Fruit fly (Drosophila melanogaster) whole organism, embryonic: Measurements from ENCODE around the gene cni.

ENCODE experiments used
- ATbp ChIP-seq: fragments of 200-800 bp; sonication (Bioruptor generic); optimal IDR thresholded peaks from 2 replicates; lab custom pipeline; 2017; ENCODE audit warnings: missing biosample characterization, mild to moderate bottlenecking, missing genetic modification characterization, missing genetic modification reagents
- Antp ChIP-seq: fragments of 200-800 bp; sonication (Bioruptor generic); optimal IDR thresholded peaks from 3 replicates; lab custom pipeline; 2016; ENCODE audit warnings: missing biosample characterization, missing genetic modification characterization
- Atf6 ChIP-seq: fragments of 200-800 bp; sonication (Bioruptor generic); IDR thresholded peaks from 2 replicates; pipeline ENCODE4 v1.3.6; 2022; ENCODE audit warnings: missing biosample characterization, missing genetic modification characterization
- Awh ChIP-seq: fragments of 200-800 bp; sonication (Bioruptor generic); IDR thresholded peaks from 2 replicates; pipeline ENCODE4, ENCODE4 v1.3.6; 2022; ENCODE audit warnings: missing biosample characterization, missing genetic modification characterization
- Bdp1 ChIP-seq: fragments of 200-800 bp; sonication (Bioruptor generic); optimal IDR thresholded peaks from 3 replicates; lab custom pipeline; 2016; ENCODE audit warnings: missing biosample characterization, missing genetic modification characterization
- CG10959 ChIP-seq: fragments of 200-800 bp; sonication (Bioruptor generic); IDR thresholded peaks from 2 replicates; pipeline ENCODE4 v1.3.6; 2022; ENCODE audit warnings: missing biosample characterization, missing genetic modification characterization
- CG1233 ChIP-seq: fragments of 200-800 bp; sonication (Bioruptor generic); optimal IDR thresholded peaks from 4 replicates; lab custom pipeline; 2018; ENCODE audit warnings: missing biosample characterization, mild to moderate bottlenecking, missing genetic modification characterization
- CG13775 ChIP-seq: fragments of 200-800 bp; sonication (Bioruptor generic); optimal IDR thresholded peaks from 3 replicates; lab custom pipeline; 2017; ENCODE audit warnings: missing biosample characterization, mild to moderate bottlenecking, missing genetic modification characterization
- CG14050 ChIP-seq: fragments of 200-800 bp; sonication (Bioruptor generic); IDR thresholded peaks from 3 replicates; pipeline ENCODE4 v1.3.6; 2022; ENCODE audit warnings: missing biosample characterization, missing genetic modification characterization
- CG15696 ChIP-seq: fragments of 200-800 bp; sonication (Bioruptor generic); optimal IDR thresholded peaks from 2 replicates; lab custom pipeline; 2019; ENCODE audit warnings: missing biosample characterization, mild to moderate bottlenecking, missing genetic modification characterization, moderate library complexity
- CG1602 ChIP-seq: fragments of 200-800 bp; sonication (Bioruptor generic); optimal IDR thresholded peaks from 3 replicates; lab custom pipeline; 2016; ENCODE audit warnings: missing biosample characterization, missing genetic modification characterization
- CG1792 ChIP-seq: fragments of 200-800 bp; sonication (Bioruptor generic); optimal IDR thresholded peaks from 2 replicates; lab custom pipeline; 2016; ENCODE audit warnings: missing biosample characterization, missing genetic modification characterization
- CG2116 ChIP-seq: fragments of 200-800 bp; sonication (Bioruptor generic); optimal IDR thresholded peaks from 3 replicates; lab custom pipeline; 2018; ENCODE audit warnings: missing biosample characterization, mild to moderate bottlenecking, missing genetic modification characterization
- CG2875 ChIP-seq: fragments of 200-800 bp; sonication (Bioruptor generic); optimal IDR thresholded peaks from 2 replicates; lab custom pipeline; 2017; ENCODE audit warnings: missing biosample characterization, mild to moderate bottlenecking, missing genetic modification characterization, missing genetic modification reagents
- CG3163 ChIP-seq: fragments of 200-800 bp; sonication (Bioruptor generic); optimal IDR thresholded peaks from 3 replicates; lab custom pipeline; 2016; ENCODE audit warnings: missing biosample characterization, missing genetic modification characterization
- CG32772 ChIP-seq: fragments of 200-800 bp; sonication (Bioruptor generic); IDR thresholded peaks from 2 replicates; pipeline ENCODE4 v1.3.6; 2022; ENCODE audit warnings: missing biosample characterization, missing genetic modification characterization
- CG34422 ChIP-seq: fragments of 200-800 bp; sonication (Bioruptor generic); IDR thresholded peaks from 3 replicates; pipeline ENCODE4 v1.3.6; 2022; ENCODE audit warnings: missing biosample characterization, missing genetic modification characterization
- CG6813 ChIP-seq: fragments of 200-800 bp; sonication (Bioruptor generic); optimal IDR thresholded peaks from 2 replicates; lab custom pipeline; 2017; ENCODE audit warnings: missing biosample characterization, missing genetic modification characterization, mild to moderate bottlenecking, moderate library complexity, missing genetic modification reagents
- CG7839 ChIP-seq: fragments of 200-800 bp; sonication (Bioruptor generic); optimal IDR thresholded peaks from 3 replicates; lab custom pipeline; 2018; ENCODE audit warnings: missing biosample characterization, mild to moderate bottlenecking, missing genetic modification characterization, moderate library complexity
- CG7928 ChIP-seq: fragments of 200-800 bp; sonication (Bioruptor generic); optimal IDR thresholded peaks from 2 replicates; lab custom pipeline; 2017; ENCODE audit warnings: missing biosample characterization, mild to moderate bottlenecking, missing genetic modification characterization
- CG7963 ChIP-seq: fragments of 200-800 bp; sonication (Bioruptor generic); IDR thresholded peaks from 3 replicates; pipeline ENCODE4 v1.3.6; 2022; ENCODE audit warnings: missing biosample characterization, missing genetic modification characterization; ENCODE audit not compliant: partially characterized antibody
- Camta ChIP-seq: fragments of 200-800 bp; sonication (Bioruptor generic); optimal IDR thresholded peaks from 2 replicates; lab custom pipeline; 2016; ENCODE audit warnings: missing biosample characterization, missing genetic modification characterization
- Dad ChIP-seq: fragments of 200-800 bp; sonication (Bioruptor generic); optimal IDR thresholded peaks from 3 replicates; lab custom pipeline; 2016; ENCODE audit warnings: missing biosample characterization, missing genetic modification characterization
- HHEX ChIP-seq: fragments of 200-800 bp; sonication (Bioruptor generic); optimal IDR thresholded peaks from 3 replicates; lab custom pipeline; 2017; ENCODE audit warnings: missing biosample characterization, mild to moderate bottlenecking, missing genetic modification characterization, missing genetic modification reagents
- Max ChIP-seq: fragments of 200-800 bp; sonication (Bioruptor generic); optimal IDR thresholded peaks from 2 replicates; lab custom pipeline; 2016; ENCODE audit warnings: missing biosample characterization, mild to moderate bottlenecking, missing genetic modification characterization
- Meics ChIP-seq: fragments of 200-800 bp; sonication (Bioruptor generic); optimal IDR thresholded peaks from 2 replicates; lab custom pipeline; 2017; ENCODE audit warnings: missing biosample characterization, mild to moderate bottlenecking, missing genetic modification characterization
- Pdp1 ChIP-seq, 2 experiments: fragments of 200-800 bp; sonication (Bioruptor generic); optimal IDR thresholded peaks; 3 replicates each; lab custom pipeline; 2016; ENCODE audit warnings: missing biosample characterization in 2 of 2, missing genetic modification characterization in 2 of 2, mild to moderate bottlenecking in 1 of 2, moderate library complexity in 1 of 2
- Sin3A ChIP-seq: fragments of >200 bp; optimal IDR thresholded peaks from 2 replicates; lab custom pipeline; 2018
- Sox102F ChIP-seq: fragments of 200-800 bp; sonication (Bioruptor generic); optimal IDR thresholded peaks from 2 replicates; lab custom pipeline; 2018; ENCODE audit warnings: missing biosample characterization, mild to moderate bottlenecking, missing genetic modification characterization, moderate library complexity
- ato ChIP-seq: fragments of 200-800 bp; sonication (Bioruptor generic); IDR thresholded peaks from 2 replicates; pipeline ENCODE4 v1.3.6; 2022; ENCODE audit warnings: missing biosample characterization, missing genetic modification characterization; ENCODE audit not compliant: partially characterized antibody
- bbx ChIP-seq: fragments of 200-800 bp; sonication (Bioruptor generic); IDR thresholded peaks from 2 replicates; pipeline ENCODE4 v1.3.6; 2022; ENCODE audit warnings: missing biosample characterization, missing genetic modification characterization; ENCODE audit not compliant: partially characterized antibody
- bigmax ChIP-seq: fragments of 200-800 bp; sonication (Bioruptor generic); optimal IDR thresholded peaks from 2 replicates; lab custom pipeline; 2018; ENCODE audit warnings: missing biosample characterization, mild to moderate bottlenecking, missing genetic modification characterization
- cg ChIP-seq: fragments of 200-800 bp; sonication (Bioruptor generic); optimal IDR thresholded peaks from 3 replicates; lab custom pipeline; 2019; ENCODE audit warnings: missing biosample characterization, mild to moderate bottlenecking, missing genetic modification characterization, moderate library complexity
- chif ChIP-seq, 2 experiments: fragments of 200-800 bp; sonication (Bioruptor generic); optimal IDR thresholded peaks; 3 replicates each; lab custom pipeline; 2016; ENCODE audit warnings: missing biosample characterization in 2 of 2, missing genetic modification characterization in 2 of 2
- fu2 ChIP-seq: fragments of 200-800 bp; sonication (Bioruptor generic); optimal IDR thresholded peaks from 2 replicates; lab custom pipeline; 2016; ENCODE audit warnings: missing biosample characterization, missing genetic modification characterization
- gsb ChIP-seq: fragments of 200-800 bp; sonication (Bioruptor generic); IDR thresholded peaks from 2 replicates; pipeline ENCODE4 v1.3.6; 2022; ENCODE audit warnings: missing biosample characterization, missing genetic modification characterization
- hkb ChIP-seq, 2 experiments: fragments of 200-800 bp in 1 of 2; fragments of >200 bp in 1 of 2; sonication (Bioruptor generic) in 1 of 2; IDR thresholded peaks in 1 of 2; optimal IDR thresholded peaks in 1 of 2; 2 replicates each; pipeline versions ENCODE4 v1.3.6 to Lab custom; 2017 to 2022; ENCODE audit warnings: missing biosample characterization in 1 of 2, missing genetic modification characterization in 1 of 2
- kah ChIP-seq: fragments of 200-800 bp; sonication (Bioruptor generic); optimal IDR thresholded peaks from 2 replicates; lab custom pipeline; 2018; ENCODE audit warnings: missing biosample characterization, mild to moderate bottlenecking, missing genetic modification characterization
- lab ChIP-seq: fragments of 200-800 bp; sonication (Bioruptor generic); optimal IDR thresholded peaks from 3 replicates; lab custom pipeline; 2017; ENCODE audit warnings: missing biosample characterization, missing genetic modification characterization, mild to moderate bottlenecking, moderate library complexity, missing genetic modification reagents
- oc ChIP-seq: fragments of 200-800 bp; sonication (Bioruptor generic); optimal IDR thresholded peaks from 2 replicates; lab custom pipeline; 2018; ENCODE audit warnings: missing biosample characterization, mild to moderate bottlenecking, missing genetic modification characterization, moderate library complexity
- odd ChIP-seq: fragments of 200-800 bp; sonication (Bioruptor generic); optimal IDR thresholded peaks from 2 replicates; lab custom pipeline; 2017; ENCODE audit warnings: missing biosample characterization, mild to moderate bottlenecking, missing genetic modification characterization
- pros ChIP-seq: fragments of 200-800 bp; sonication (Bioruptor generic); optimal IDR thresholded peaks from 3 replicates; lab custom pipeline; 2019; ENCODE audit warnings: missing biosample characterization, mild to moderate bottlenecking, missing genetic modification characterization, moderate library complexity
- row ChIP-seq: fragments of 200-800 bp; sonication (Bioruptor generic); IDR thresholded peaks from 3 replicates; pipeline ENCODE4 v1.3.6; 2022; ENCODE audit warnings: missing biosample characterization, missing genetic modification characterization
- sens-2 ChIP-seq: fragments of 200-800 bp; sonication (Bioruptor generic); IDR thresholded peaks from 2 replicates; pipeline ENCODE4 v1.3.6; 2022; ENCODE audit warnings: missing biosample characterization, missing genetic modification characterization
- shn ChIP-seq: fragments of 200-800 bp; sonication (Bioruptor generic); optimal IDR thresholded peaks from 3 replicates; lab custom pipeline; 2016; ENCODE audit warnings: missing biosample characterization, missing genetic modification characterization
- stc ChIP-seq: fragments of 200-800 bp; sonication (Bioruptor generic); IDR thresholded peaks from 2 replicates; pipeline ENCODE4 v1.3.6; 2022; ENCODE audit warnings: missing biosample characterization, missing genetic modification characterization
- toy ChIP-seq: fragments of 200-800 bp; sonication (Bioruptor generic); IDR thresholded peaks from 2 replicates; pipeline ENCODE4 v1.3.6; 2022; ENCODE audit warnings: missing biosample characterization, missing genetic modification characterization
- z ChIP-seq: fragments of 200-800 bp; sonication (Bioruptor generic); IDR thresholded peaks from 3 replicates; pipeline ENCODE4 v1.3.6; 2022; ENCODE audit warnings: missing biosample characterization, missing genetic modification characterization

Gene cni

DNA sequence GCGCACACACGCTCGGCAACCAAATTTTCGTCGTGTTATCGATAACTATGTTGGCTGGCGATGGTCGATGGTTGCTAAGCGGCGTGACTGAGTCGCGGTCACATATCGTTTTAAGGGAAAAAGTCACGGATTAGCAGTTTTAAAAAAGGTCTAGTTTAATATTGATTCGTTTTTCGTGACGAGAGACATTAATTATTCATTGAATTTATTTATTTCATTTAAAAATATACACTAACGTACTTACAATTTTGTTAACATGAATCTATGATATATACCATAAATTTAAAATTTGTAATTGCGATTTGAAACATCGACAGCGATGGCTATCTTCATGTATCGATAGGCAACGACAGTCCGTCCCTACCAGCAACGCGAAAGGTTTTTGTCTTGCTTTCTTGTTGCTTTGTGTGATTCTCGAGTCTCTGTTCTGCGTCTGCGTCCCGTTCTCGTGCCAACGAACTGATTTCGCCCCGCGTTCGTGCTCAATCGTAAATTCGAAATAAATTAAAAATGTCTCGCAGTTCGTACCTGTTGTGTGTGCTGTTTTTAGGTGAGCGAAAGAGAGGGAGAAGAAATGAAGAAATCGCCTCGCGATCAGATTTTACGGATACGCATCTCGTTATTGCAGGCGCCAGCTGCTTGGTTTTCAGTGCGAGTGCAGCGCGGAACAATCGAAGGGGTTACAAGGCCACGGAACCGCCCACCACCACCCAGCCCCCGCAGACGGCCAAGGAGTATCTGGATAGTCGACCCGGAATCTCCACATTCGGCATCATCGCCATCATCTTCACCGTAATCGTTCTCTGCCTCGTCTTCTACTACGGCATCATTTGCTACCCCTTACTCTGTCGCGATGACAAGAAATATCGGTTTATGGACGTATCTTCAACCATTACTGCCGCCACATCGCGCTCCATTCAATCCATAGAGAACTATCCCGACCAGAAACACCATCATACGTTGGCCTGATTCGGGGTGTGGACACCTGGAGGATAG lies 42.4 kb upstream of the cni start, which contains the start of the genes Hyls1, chif and CG4455 (continued):
- TF ChIP-seq Awh (GFP tag; lab: Robert Waterston, UW) (no peak), HHEX (no peak), CG1602 (GFP tag; lab: Kevin White, UChicago) (peak; percentile 30), hkb (optimal IDR thresholded peaks at IDR 0.05; lab: Kevin White, UChicago) (peak; percentile 82), hkb (GFP tag; IDR thresholded peaks at IDR 0.05; lab: Robert Waterston, UW) (no peak), CG7963 (GFP tag; lab: Robert Waterston, UW) (peak; percentile 71), Antp (no peak), z (no peak), CG3163 (GFP tag; lab: Kevin White, UChicago) (no peak), Meics (peak; percentile 46), CG2116 (GFP tag; lab: Kevin White, UChicago) (peak; percentile 88), gsb (GFP tag; lab: Robert Waterston, UW) (no peak), Sox102F (GFP tag; lab: Kevin White, UChicago) (peak; percentile 4), Camta (GFP tag; lab: Kevin White, UChicago) (no peak), CG7839 (tag; lab: Kevin White, UChicago) (peak; percentile 39), CG14050 (GFP tag; lab: Robert Waterston, UW) (no peak), Dad (no peak), lab (GFP tag; lab: Kevin White, UChicago) (peak; percentile 29), shn (GFP tag; lab: Kevin White, UChicago) (no peak), toy (GFP tag; lab: Robert Waterston, UW) (no peak), CG32772 (GFP tag; lab: Robert Waterston, UW) (no peak), CG13775 (GFP tag; lab: Kevin White, UChicago) (peak; percentile 54), CG1233 (no peak), CG10959 (GFP tag; lab: Robert Waterston, UW) (no peak), CG2875 (GFP tag; lab: Kevin White, UChicago) (no peak), CG34422 (0 out of 3 replicates have a peak, but pooled peaks have one; percentile 18), Bdp1 (GFP tag; lab: Kevin White, UChicago) (no peak), bigmax (GFP tag; lab: Kevin White, UChicago) (no peak), row (GFP tag; lab: Robert Waterston, UW) (peak; percentile 92), chif (GFP tag; optimal IDR thresholded peaks at IDR 0.05; lab: Kevin White, UChicago) (peak; percentile 4 to 26), sens-2 (GFP tag; lab: Robert Waterston, UW) (no peak), Sin3A (peak; percentile 98), CG7928 (GFP tag; lab: Kevin White, UChicago) (peak; percentile 57), cg (GFP tag; lab: Kevin White, UChicago) (no peak), fu2 (GFP tag; lab: Kevin White, UChicago) (no peak), ATbp (GFP tag; lab: Kevin White, UChicago) (no peak), Atf6 (GFP tag; lab: Robert Waterston, UW) (no peak), kah (GFP tag; lab: Kevin White, UChicago) (no peak), CG6813 (GFP tag; lab: Kevin White, UChicago) (no peak), CG1792 (GFP tag; lab: Kevin White, UChicago) (no peak), stc (GFP tag; lab: Robert Waterston, UW) (no peak), Pdp1 (GFP tag; optimal IDR thresholded peaks at IDR 0.05; lab: Kevin White, UChicago) (peak in 1 of 2 experiments; percentile 7), ato (GFP tag; lab: Robert Waterston, UW) (peak; percentile 65; the same call in 1 of the 2 replicates), pros (GFP tag; lab: Kevin White, UChicago) (peak; percentile 20), odd (GFP tag; lab: Kevin White, UChicago) (peak; percentile 5), oc (tag; lab: Kevin White, UChicago) (peak; percentile 63), bbx (GFP tag; lab: Robert Waterston, UW) (peak; percentile 78), Max (GFP tag; lab: Kevin White, UChicago) (peak; percentile 61), CG15696 (peak; percentile 56)
